Worm (Caenorhabditis elegans): ENCODE measurements around the gene alh-7.

alh-7 gene

ce11 chrII:13477230-13477629 lies 14.4 kb downstream of the alh-7 start (continued):
- TF ChIP-seq ctbp-1 (GFP tag; IDR thresholded peaks at IDR 0.05) = no peak
- TF ChIP-seq ceh-32 (tag; optimal IDR thresholded peaks at IDR 0.05; ENCODE audit: poor library complexity) = no peak
- TF ChIP-seq rbr-2 (tag; optimal IDR thresholded peaks at IDR 0.05) = peak; percentile 7
- no peak for TF ChIP-seq egl-27 (tag; optimal IDR thresholded peaks at IDR 0.05)
- no peak for TF ChIP-seq mxl-3 (GFP tag; optimal IDR thresholded peaks at IDR 0.05)
- TF ChIP-seq fkh-10 (GFP tag; optimal IDR thresholded peaks at IDR 0.05) = no peak
- no peak for TF ChIP-seq zip-11 (GFP tag; IDR thresholded peaks at IDR 0.05)
- TF ChIP-seq madf-9 (GFP tag; conservative IDR thresholded peaks at IDR 0.05) = no peak
- TF ChIP-seq Y105C5A.15 (GFP tag; IDR thresholded peaks at IDR 0.05) = no peak
- no peak for TF ChIP-seq lin-39 (tag; optimal IDR thresholded peaks at IDR 0.05)
- TF ChIP-seq ceh-28 (tag; optimal IDR thresholded peaks at IDR 0.05) = no peak
- TF ChIP-seq pha-4 (GFP tag; IDR thresholded peaks at IDR 0.05) = no peak
- peak; percentile 24 for TF ChIP-seq pha-4 (tag; optimal IDR thresholded peaks at IDR 0.05)
- no peak for TF ChIP-seq ztf-11 (tag; optimal IDR thresholded peaks at IDR 0.05)
- no peak for TF ChIP-seq arid-1 (GFP tag; conservative IDR thresholded peaks at IDR 0.05)
- TF ChIP-seq nhr-42 (GFP tag; IDR thresholded peaks at IDR 0.05) = no peak
- no peak for TF ChIP-seq skn-1 (tag; optimal IDR thresholded peaks at IDR 0.05)
- TF ChIP-seq aly-2 (tag; optimal IDR thresholded peaks at IDR 0.05) = no peak
- no peak for TF ChIP-seq F37D6.2 (tag; optimal IDR thresholded peaks at IDR 0.05)
- TF ChIP-seq lim-7 (GFP tag; IDR thresholded peaks at IDR 0.05) = no peak
- TF ChIP-seq mep-1 (tag; optimal IDR thresholded peaks at IDR 0.05) = peak; percentile 42
- TF ChIP-seq hlh-11 (tag; optimal IDR thresholded peaks at IDR 0.05) = peak; percentile 50
- TF ChIP-seq hlh-30 (tag; optimal IDR thresholded peaks at IDR 0.05; ENCODE audit: insufficient read depth) = peak; percentile 38
- TF ChIP-seq dve-1 (tag; optimal IDR thresholded peaks at IDR 0.05; ENCODE audit: insufficient read depth) = peak; percentile 55
- TF ChIP-seq nhr-6 (tag; optimal IDR thresholded peaks at IDR 0.05) = no peak
- TF ChIP-seq R02D3.7 (tag; optimal IDR thresholded peaks at IDR 0.05) = no peak
- peak; percentile 29; the same call in 1 of the 2 replicates for TF ChIP-seq dmd-6 (GFP tag; IDR thresholded peaks at IDR 0.05)
- no peak for TF ChIP-seq zfp-3 (GFP tag; conservative IDR thresholded peaks at IDR 0.05)
- TF ChIP-seq lin-13 (GFP tag; optimal IDR thresholded peaks at IDR 0.05) = no peak
- no peak for TF ChIP-seq T20F7.1 (GFP tag; optimal IDR thresholded peaks at IDR 0.05)
- peak in 1 of 2 experiments; percentile 5 for TF ChIP-seq hif-1 (tag; optimal IDR thresholded peaks at IDR 0.05)
- TF ChIP-seq nhr-237 (tag; optimal IDR thresholded peaks at IDR 0.05) = no peak
- TF ChIP-seq nhr-10 (tag; optimal IDR thresholded peaks at IDR 0.05) = no peak
- no peak for TF ChIP-seq cey-2 (tag; optimal IDR thresholded peaks at IDR 0.05; ENCODE audit: borderline replicate concordance, insufficient read depth)
- TF ChIP-seq gei-8 (GFP tag; optimal IDR thresholded peaks at IDR 0.05) = no peak
- TF ChIP-seq lsy-2 (tag; optimal IDR thresholded peaks at IDR 0.05) = peak in 1 of 2 experiments; percentile 79
- TF ChIP-seq F44E2.7 (GFP tag; IDR thresholded peaks at IDR 0.05) = no peak
- no peak for TF ChIP-seq unc-130 (GFP tag; optimal IDR thresholded peaks at IDR 0.05)
- TF ChIP-seq mdl-1 (tag; optimal IDR thresholded peaks at IDR 0.05) = no peak
- peak; percentile 61; the same call in 1 of the 2 replicates for TF ChIP-seq lin-29 (GFP tag; IDR thresholded peaks at IDR 0.05)
- 0 out of 2 replicates have a peak, but pooled peaks have one; percentile 22 for TF ChIP-seq egl-43 (GFP tag; IDR thresholded peaks at IDR 0.05)
- TF ChIP-seq daf-19 (GFP tag; conservative IDR thresholded peaks at IDR 0.05) = no peak
- no peak for TF ChIP-seq zag-1 (tag; optimal IDR thresholded peaks at IDR 0.05)
- peak; percentile 76 for TF ChIP-seq mes-2 (tag; optimal IDR thresholded peaks at IDR 0.05; ENCODE audit: poor library complexity, severe bottlenecking)
- no peak for TF ChIP-seq pqm-1 (tag; optimal IDR thresholded peaks at IDR 0.05)

Data from whole organism, L4 larva.